Worm (Caenorhabditis elegans) whole organism, midembryonic: ENCODE data around the gene nspd-2.

Experiments used
- cog-1 ChIP-seq: sonication (generic microtip); optimal IDR thresholded peaks from 2 replicates; lab custom pipeline; 2016; ENCODE audit warnings: missing genetic modification characterization, missing compliant biosample characterization
- ztf-23 ChIP-seq: fragments of 200-800 bp; sonication (Bioruptor generic); IDR thresholded peaks from 2 replicates; pipeline ENCODE4 v1.3.6; 2022; ENCODE audit warnings: missing genetic modification reagents, missing genetic modification characterization, missing compliant biosample characterization

DNA sequence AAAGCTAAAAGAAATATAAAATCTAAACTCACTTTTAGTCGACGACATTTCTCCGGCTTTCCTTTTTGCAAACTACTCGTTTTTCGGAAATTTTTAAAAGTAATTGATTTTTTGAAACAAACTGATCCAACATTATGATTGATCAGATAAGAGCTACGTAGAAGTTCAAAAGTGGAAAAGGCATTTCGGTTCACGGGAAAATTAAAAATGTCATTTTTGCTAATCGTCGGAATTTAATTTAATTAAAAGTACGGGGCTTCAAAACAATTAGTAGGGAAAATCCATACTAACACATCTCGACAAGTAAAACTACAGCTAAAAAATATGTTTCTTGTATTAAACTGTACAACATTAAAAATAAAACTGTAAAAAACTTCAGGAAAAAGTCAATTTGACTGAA, 5.8 kb downstream of the nspd-2 start, which contains the start of gene K07F5.8:
- no peak for TF ChIP-seq cog-1 (tag; lab: Kevin White, UChicago)
- TF ChIP-seq ztf-23 (GFP tag; lab: Robert Waterston, UW) = no peak
